Fruit fly (Drosophila melanogaster) whole organism, embryonic: ENCODE data around the gene CG12448.

ENCODE experiments used
- CG10209 ChIP-seq: fragments of 200-800 bp; sonication (Bioruptor generic); optimal IDR thresholded peaks from 3 replicates; lab custom pipeline; 2017; ENCODE audit warnings: missing biosample characterization, mild to moderate bottlenecking, missing genetic modification characterization, missing genetic modification reagents
- CG11560 ChIP-seq: fragments of 200-800 bp; sonication (Bioruptor generic); IDR thresholded peaks from 3 replicates; pipeline ENCODE4 v1.3.6; 2022; ENCODE audit warnings: missing biosample characterization, missing genetic modification characterization
- CG12104 ChIP-seq: fragments of 200-800 bp; sonication (Bioruptor generic); optimal IDR thresholded peaks from 3 replicates; lab custom pipeline; 2016; ENCODE audit warnings: missing biosample characterization, missing genetic modification characterization
- CG13424 ChIP-seq: fragments of 200-800 bp; sonication (Bioruptor generic); optimal IDR thresholded peaks from 2 replicates; lab custom pipeline; 2019; ENCODE audit warnings: missing biosample characterization, mild to moderate bottlenecking, missing genetic modification characterization, moderate library complexity
- CG14710 ChIP-seq: fragments of 200-800 bp; sonication (Bioruptor generic); optimal IDR thresholded peaks from 3 replicates; lab custom pipeline; 2019; ENCODE audit warnings: missing biosample characterization, mild to moderate bottlenecking, missing genetic modification characterization, moderate library complexity
- CG1603 ChIP-seq: fragments of 200-800 bp; sonication (Bioruptor generic); optimal IDR thresholded peaks from 2 replicates; lab custom pipeline; 2019; ENCODE audit warnings: missing biosample characterization, mild to moderate bottlenecking, missing genetic modification characterization, moderate library complexity
- CG16863 ChIP-seq: fragments of 200-800 bp; sonication (Bioruptor generic); optimal IDR thresholded peaks from 3 replicates; lab custom pipeline; 2016; ENCODE audit warnings: missing biosample characterization, missing genetic modification characterization
- CG17186 ChIP-seq: fragments of 200-800 bp; sonication (Bioruptor generic); optimal IDR thresholded peaks from 3 replicates; lab custom pipeline; 2017; ENCODE audit warnings: missing biosample characterization, missing genetic modification reagents, missing genetic modification characterization
- CG18599 ChIP-seq: fragments of 200-800 bp; sonication (Bioruptor generic); optimal IDR thresholded peaks from 3 replicates; lab custom pipeline; 2017; ENCODE audit warnings: missing biosample characterization, missing genetic modification characterization, mild to moderate bottlenecking, moderate library complexity, missing genetic modification reagents
- CG2116 ChIP-seq: fragments of 200-800 bp; sonication (Bioruptor generic); optimal IDR thresholded peaks from 3 replicates; lab custom pipeline; 2018; ENCODE audit warnings: missing biosample characterization, mild to moderate bottlenecking, missing genetic modification characterization
- CG31224 ChIP-seq: fragments of 200-800 bp; sonication (Bioruptor generic); IDR thresholded peaks from 2 replicates; pipeline ENCODE4 v1.3.6; 2022; ENCODE audit warnings: missing biosample characterization, missing genetic modification characterization
- CG31365 ChIP-seq: fragments of 200-800 bp; sonication (Bioruptor generic); optimal IDR thresholded peaks from 2 replicates; lab custom pipeline; 2018; ENCODE audit warnings: missing biosample characterization, mild to moderate bottlenecking, missing genetic modification characterization
- CG31441 ChIP-seq: fragments of 200-800 bp; sonication (Bioruptor generic); IDR thresholded peaks from 2 replicates; pipeline ENCODE4 v1.3.6; 2022; ENCODE audit warnings: missing biosample characterization, missing genetic modification characterization
- CG3407 ChIP-seq: fragments of 200-800 bp; sonication (Bioruptor generic); optimal IDR thresholded peaks from 2 replicates; lab custom pipeline; 2018; ENCODE audit warnings: missing biosample characterization, mild to moderate bottlenecking, missing genetic modification characterization
- CG6175 ChIP-seq: fragments of 200-800 bp; sonication (Bioruptor generic); IDR thresholded peaks from 3 replicates; pipeline ENCODE4 v1.3.6; 2022; ENCODE audit warnings: missing biosample characterization, missing genetic modification characterization
- CG6791 ChIP-seq: fragments of 200-800 bp; sonication (Bioruptor generic); IDR thresholded peaks from 3 replicates; pipeline ENCODE4 v1.3.6; 2022; ENCODE audit warnings: missing biosample characterization, missing genetic modification characterization; ENCODE audit not compliant: partially characterized antibody
- CG6854 ChIP-seq: fragments of 200-800 bp; sonication (Bioruptor generic); optimal IDR thresholded peaks from 3 replicates; lab custom pipeline; 2017; ENCODE audit warnings: missing biosample characterization, mild to moderate bottlenecking, missing genetic modification characterization
- CG7839 ChIP-seq: fragments of 200-800 bp; sonication (Bioruptor generic); optimal IDR thresholded peaks from 3 replicates; lab custom pipeline; 2018; ENCODE audit warnings: missing biosample characterization, mild to moderate bottlenecking, missing genetic modification characterization, moderate library complexity
- CG8924 ChIP-seq: fragments of 200-800 bp; optimal IDR thresholded peaks from 3 replicates; lab custom pipeline; 2019; ENCODE audit warnings: missing biosample characterization, mild to moderate bottlenecking, missing genetic modification characterization, moderate library complexity
- Dek ChIP-seq: fragments of 200-800 bp; sonication (Bioruptor generic); optimal IDR thresholded peaks from 3 replicates; lab custom pipeline; 2019; ENCODE audit warnings: missing biosample characterization, mild to moderate bottlenecking, missing genetic modification characterization, moderate library complexity
- Doc2 ChIP-seq: fragments of 200-800 bp; sonication (Bioruptor generic); IDR thresholded peaks from 2 replicates; pipeline ENCODE4 v1.3.6; 2022; ENCODE audit warnings: missing biosample characterization, missing genetic modification characterization
- E2f2 ChIP-seq: fragments of 200-800 bp; sonication (Bioruptor generic); IDR thresholded peaks from 2 replicates; pipeline ENCODE4 v1.3.6; 2022; ENCODE audit warnings: missing biosample characterization, missing genetic modification characterization
- GATAe ChIP-seq: fragments of 200-800 bp; sonication (Bioruptor generic); conservative IDR thresholded peaks from 2 replicates; pipeline ENCODE4 v1.3.6; 2022; ENCODE audit warnings: missing biosample characterization, missing genetic modification characterization
- H2.0 ChIP-seq: fragments of 200-800 bp; sonication (Bioruptor generic); IDR thresholded peaks from 2 replicates; pipeline ENCODE4 v1.3.6; 2022; ENCODE audit warnings: missing biosample characterization, missing genetic modification characterization
- HmgZ ChIP-seq: fragments of 200-800 bp; sonication (Bioruptor generic); optimal IDR thresholded peaks from 2 replicates; lab custom pipeline; 2018; ENCODE audit warnings: missing biosample characterization, mild to moderate bottlenecking, missing genetic modification characterization
- Lpt ChIP-seq: fragments of >200 bp; optimal IDR thresholded peaks from 2 replicates; lab custom pipeline; 2018; ENCODE audit warnings: missing biosample characterization, missing genetic modification characterization
- MBD-R2 ChIP-seq: fragments of 200-800 bp; sonication (Bioruptor generic); IDR thresholded peaks from 2 replicates; pipeline ENCODE4 v1.3.6; 2022; ENCODE audit warnings: missing biosample characterization, missing genetic modification characterization
- Mrtf ChIP-seq: fragments of 200-800 bp; sonication (Bioruptor generic); IDR thresholded peaks from 3 replicates; pipeline ENCODE4 v1.3.6; 2022; ENCODE audit warnings: missing biosample characterization, missing genetic modification characterization
- Nf-YA ChIP-seq: fragments of 200-800 bp; sonication (Bioruptor generic); IDR thresholded peaks from 2 replicates; pipeline ENCODE4 v1.3.6; 2022; ENCODE audit warnings: missing biosample characterization, missing genetic modification characterization
- Nf-YB ChIP-seq: fragments of 200-800 bp; sonication (Bioruptor generic); optimal IDR thresholded peaks from 3 replicates; lab custom pipeline; 2019; ENCODE audit warnings: missing biosample characterization, mild to moderate bottlenecking, missing genetic modification characterization, moderate library complexity
- Pdp1 ChIP-seq, 2 experiments: fragments of 200-800 bp; sonication (Bioruptor generic); optimal IDR thresholded peaks; 3 replicates each; lab custom pipeline; 2016; ENCODE audit warnings: missing biosample characterization in 2 of 2, missing genetic modification characterization in 2 of 2, mild to moderate bottlenecking in 1 of 2, moderate library complexity in 1 of 2
- Rfx ChIP-seq: fragments of 200-800 bp; sonication (Bioruptor generic); IDR thresholded peaks from 2 replicates; pipeline ENCODE4 v1.3.6; 2022; ENCODE audit warnings: missing biosample characterization, missing genetic modification characterization
- Stat92E ChIP-seq, 3 experiments: fragments of >200 bp in 2 of 3; fragments of 200-800 bp in 1 of 3; sonication (Bioruptor generic) in 1 of 3; optimal IDR thresholded peaks; 2 replicates each; lab custom pipeline; 2017 to 2019; ENCODE audit warnings: missing biosample characterization in 3 of 3, missing genetic modification characterization in 3 of 3, mild to moderate bottlenecking in 1 of 3, moderate library complexity in 1 of 3
- ash1 ChIP-seq: fragments of 200-800 bp; sonication (Bioruptor generic); optimal IDR thresholded peaks from 2 replicates; lab custom pipeline; 2018; ENCODE audit warnings: missing biosample characterization, mild to moderate bottlenecking, missing genetic modification characterization
- cato ChIP-seq: fragments of 200-800 bp; sonication (Bioruptor generic); optimal IDR thresholded peaks from 2 replicates; lab custom pipeline; 2016; ENCODE audit warnings: missing biosample characterization, missing genetic modification characterization, borderline replicate concordance
- chinmo ChIP-seq: fragments of 200-800 bp; sonication (Bioruptor generic); IDR thresholded peaks from 4 replicates; pipeline ENCODE4 v1.3.6; 2022; ENCODE audit warnings: missing biosample characterization, missing genetic modification characterization; ENCODE audit not compliant: partially characterized antibody
- ci ChIP-seq: fragments of 200-800 bp; sonication (Bioruptor generic); IDR thresholded peaks from 3 replicates; pipeline ENCODE4 v1.3.6; 2022; ENCODE audit warnings: missing biosample characterization, missing genetic modification characterization
- corto ChIP-seq: fragments of 200-800 bp; sonication (Bioruptor generic); optimal IDR thresholded peaks from 2 replicates; lab custom pipeline; 2016; ENCODE audit warnings: missing biosample characterization, mild to moderate bottlenecking, missing genetic modification characterization, moderate library complexity
- esg ChIP-seq: fragments of 200-800 bp; sonication (Bioruptor generic); conservative IDR thresholded peaks from 2 replicates; pipeline ENCODE4 v1.3.6; 2022; ENCODE audit warnings: missing biosample characterization, missing genetic modification characterization
- exex ChIP-seq: fragments of 200-800 bp; sonication (Bioruptor generic); optimal IDR thresholded peaks from 4 replicates; lab custom pipeline; 2018; ENCODE audit warnings: missing biosample characterization, mild to moderate bottlenecking, missing genetic modification characterization, moderate library complexity
- ftz-f1 ChIP-seq: fragments of 200-800 bp; sonication (Bioruptor generic); optimal IDR thresholded peaks from 2 replicates; lab custom pipeline; 2016; ENCODE audit warnings: missing biosample characterization, missing genetic modification characterization
- ham ChIP-seq: fragments of 200-800 bp; sonication (Bioruptor generic); IDR thresholded peaks from 2 replicates; pipeline ENCODE4 v1.3.6; 2022; ENCODE audit warnings: missing biosample characterization, missing genetic modification characterization
- lola ChIP-seq, 3 experiments: fragments of >200 bp in 2 of 3; fragments of 200-800 bp in 1 of 3; sonication (Bioruptor generic) in 1 of 3; optimal IDR thresholded peaks; 2 replicates each; lab custom pipeline; 2017 to 2019; ENCODE audit warnings: missing biosample characterization in 3 of 3, missing genetic modification characterization in 3 of 3, mild to moderate bottlenecking in 1 of 3, moderate library complexity in 1 of 3
- pnt ChIP-seq: fragments of 200-800 bp; sonication (Bioruptor generic); optimal IDR thresholded peaks from 3 replicates; lab custom pipeline; 2016; ENCODE audit warnings: missing biosample characterization, missing genetic modification characterization
- row ChIP-seq: fragments of 200-800 bp; sonication (Bioruptor generic); IDR thresholded peaks from 3 replicates; pipeline ENCODE4 v1.3.6; 2022; ENCODE audit warnings: missing biosample characterization, missing genetic modification characterization
- sd ChIP-seq: fragments of 200-800 bp; sonication (Bioruptor generic); optimal IDR thresholded peaks from 3 replicates; lab custom pipeline; 2018; ENCODE audit warnings: missing biosample characterization, mild to moderate bottlenecking, missing genetic modification characterization, moderate library complexity
- sr ChIP-seq: fragments of 200-800 bp; sonication (Bioruptor generic); IDR thresholded peaks from 3 replicates; pipeline ENCODE4 v1.3.6; 2022; ENCODE audit warnings: missing biosample characterization, missing genetic modification characterization
- sug ChIP-seq: fragments of 200-800 bp; optimal IDR thresholded peaks from 2 replicates; lab custom pipeline; 2019; ENCODE audit warnings: missing biosample characterization, mild to moderate bottlenecking, missing genetic modification characterization, moderate library complexity

Gene CG12448

dm6 chr2L:15912901-15913673, 28.2 kb upstream of the CG12448 start (continued):
- TF ChIP-seq chinmo (GFP tag; lab: Robert Waterston, UW) (peak; percentile 96), HmgZ (tag; lab: Kevin White, UChicago) (peak; percentile 64), CG12104 (peak; percentile 78), sug (tag; lab: Kevin White, UChicago) (peak; percentile 98), CG3407 (peak; percentile 42), CG31365 (tag; lab: Kevin White, UChicago) (no peak), CG7839 (tag; lab: Kevin White, UChicago) (peak; percentile 90), Nf-YB (GFP tag; lab: Kevin White, UChicago) (peak; percentile 67), Nf-YA (GFP tag; lab: Robert Waterston, UW) (peak; percentile 5; the same call in 1 of the 2 replicates), ci (GFP tag; lab: Robert Waterston, UW) (peak; percentile 65; the same call in 1 of the 3 replicates), ham (GFP tag; lab: Robert Waterston, UW) (no peak), Pdp1 (GFP tag; optimal IDR thresholded peaks at IDR 0.05; lab: Kevin White, UChicago) (peak; percentile 18 to 91), Mrtf (GFP tag; lab: Robert Waterston, UW) (no peak; the same call in 2 of the 3 replicates), exex (tag; lab: Kevin White, UChicago) (peak; percentile 71), CG6175 (no peak), Doc2 (GFP tag; lab: Robert Waterston, UW) (no peak), CG2116 (GFP tag; lab: Kevin White, UChicago) (peak; percentile 20), pnt (GFP tag; lab: Kevin White, UChicago) (peak; percentile 13), CG16863 (GFP tag; lab: Kevin White, UChicago) (no peak), ftz-f1 (GFP tag; lab: Kevin White, UChicago) (peak; percentile 93), corto (no peak), CG13424 (peak; percentile 88), CG1603 (tag; lab: Kevin White, UChicago) (peak; percentile 35), CG14710 (peak; percentile 89), sd (tag; lab: Kevin White, UChicago) (peak; percentile 72), CG6854 (peak; percentile 55), ash1 (no peak), H2.0 (GFP tag; lab: Robert Waterston, UW) (no peak), Stat92E (GFP tag; optimal IDR thresholded peaks at IDR 0.05; lab: Kevin White, UChicago) (no peak), sr (peak; percentile 95), Lpt (GFP tag; lab: Kevin White, UChicago) (no peak), CG31224 (GFP tag; lab: Robert Waterston, UW) (peak; percentile 93; the same call in 1 of the 2 replicates), Dek (tag; lab: Kevin White, UChicago) (peak; percentile 70), CG6791 (GFP tag; lab: Robert Waterston, UW) (peak; percentile 65; the same call in 2 of the 3 replicates), CG17186 (GFP tag; lab: Kevin White, UChicago) (no peak), CG8924 (peak; percentile 51), Rfx (GFP tag; lab: Robert Waterston, UW) (peak; percentile 58), CG10209 (peak; percentile 81), CG11560 (tag; lab: Robert Waterston, UW) (0 out of 3 replicates have a peak, but pooled peaks have one; percentile 50), CG18599 (peak; percentile 20), MBD-R2 (no peak), cato (GFP tag; lab: Kevin White, UChicago) (no peak), row (GFP tag; lab: Robert Waterston, UW) (peak; percentile 70), lola (GFP tag; optimal IDR thresholded peaks at IDR 0.05; lab: Kevin White, UChicago) (peak in 1 of 3 experiments; percentile 88), E2f2 (GFP tag; lab: Robert Waterston, UW) (no peak; the same call in 1 of the 2 replicates), GATAe (GFP tag; lab: Robert Waterston, UW) (peak; percentile 67), esg (peak; percentile 42), CG31441 (GFP tag; lab: Robert Waterston, UW) (peak; percentile 92)
